Fruit fly (Drosophila melanogaster) whole organism, wandering third instar larva: ENCODE results near the gene fry.

Experiments
- Abd-B ChIP-seq: fragments of >200 bp; optimal IDR thresholded peaks from 2 replicates; lab custom pipeline; 2017; ENCODE audit warnings: missing biosample characterization, missing genetic modification characterization
- CG32264 ChIP-seq: fragments of 200-800 bp; sonication (Bioruptor generic); optimal IDR thresholded peaks from 2 replicates; lab custom pipeline; 2016; ENCODE audit warnings: missing biosample characterization, missing genetic modification characterization
- CG9705 ChIP-seq: fragments of 200-800 bp; sonication (Bioruptor generic); optimal IDR thresholded peaks from 2 replicates; lab custom pipeline; 2018; ENCODE audit warnings: missing biosample characterization, mild to moderate bottlenecking, missing genetic modification characterization
- CrebA ChIP-seq: fragments of 200-800 bp; sonication (Bioruptor generic); optimal IDR thresholded peaks from 2 replicates; lab custom pipeline; 2016; ENCODE audit warnings: missing biosample characterization, mild to moderate bottlenecking, missing genetic modification characterization, borderline replicate concordance
- Dfd ChIP-seq: fragments of >200 bp; optimal IDR thresholded peaks from 2 replicates; lab custom pipeline; 2017; ENCODE audit warnings: missing biosample characterization, missing genetic modification characterization
- Dif ChIP-seq: fragments of 200-275, 200-300 bp; sonication (Bioruptor generic); optimal IDR thresholded peaks from 2 replicates; lab custom pipeline; 2018; ENCODE audit warnings: missing biosample characterization, missing genetic modification characterization; ENCODE audit not compliant: partially characterized antibody
- GATAd ChIP-seq: sonication (Bioruptor generic); optimal IDR thresholded peaks from 2 replicates; lab custom pipeline; 2016; ENCODE audit warnings: missing biosample characterization, missing genetic modification characterization
- HLH106 ChIP-seq: fragments of 200-800 bp; optimal IDR thresholded peaks from 3 replicates; lab custom pipeline; 2019; ENCODE audit warnings: missing biosample characterization, mild to moderate bottlenecking, missing genetic modification characterization, moderate library complexity
- Hr78 ChIP-seq: fragments of >200 bp; optimal IDR thresholded peaks from 2 replicates; lab custom pipeline; 2017; ENCODE audit warnings: missing biosample characterization, missing genetic modification characterization
- Hr83 ChIP-seq: fragments of 200-300 bp; sonication (Bioruptor generic); optimal IDR thresholded peaks from 2 replicates; lab custom pipeline; 2016; ENCODE audit warnings: missing biosample characterization, mild to moderate bottlenecking, missing genetic modification characterization, moderate library complexity; ENCODE audit not compliant: poor library complexity, severe bottlenecking
- Jra ChIP-seq: sonication (Bioruptor generic); optimal IDR thresholded peaks from 2 replicates; lab custom pipeline; 2016; ENCODE audit warnings: missing biosample characterization, missing genetic modification characterization
- Mio ChIP-seq: sonication (Bioruptor generic); optimal IDR thresholded peaks from 2 replicates; lab custom pipeline; 2016; ENCODE audit warnings: missing biosample characterization, missing genetic modification characterization
- Myc ChIP-seq: fragments of >200 bp; optimal IDR thresholded peaks from 2 replicates; lab custom pipeline; 2017
- N ChIP-seq: fragments of >200 bp; optimal IDR thresholded peaks from 2 replicates; lab custom pipeline; 2018; ENCODE audit warnings: missing biosample characterization, missing external identifiers, missing genetic modification characterization
- OdsH ChIP-seq: fragments of 200-800 bp; sonication (Bioruptor generic); optimal IDR thresholded peaks from 2 replicates; lab custom pipeline; 2016; ENCODE audit warnings: missing biosample characterization, mild to moderate bottlenecking, missing genetic modification characterization
- Rel ChIP-seq, 2 experiments: fragments of 200-800 bp; sonication (Bioruptor generic) in 1 of 2; optimal IDR thresholded peaks; 2 replicates in 1 of 2; 3 replicates in 1 of 2; lab custom pipeline; 2016 to 2019; ENCODE audit warnings: mild to moderate bottlenecking in 2 of 2, missing biosample characterization in 2 of 2, missing genetic modification characterization in 2 of 2, moderate library complexity in 1 of 2
- Vsx2 ChIP-seq: fragments of 200-300, 225-300 bp; sonication (Bioruptor generic); optimal IDR thresholded peaks from 2 replicates; lab custom pipeline; 2018; ENCODE audit warnings: missing biosample characterization, missing genetic modification characterization; ENCODE audit not compliant: partially characterized antibody
- brk ChIP-seq: fragments of 200-800 bp; sonication (Bioruptor generic); optimal IDR thresholded peaks from 2 replicates; lab custom pipeline; 2016; ENCODE audit warnings: missing biosample characterization, mild to moderate bottlenecking, missing genetic modification characterization
- dl ChIP-seq, 2 experiments: fragments of 175-275, 200-275 bp in 1 of 2; fragments of 200-275 bp in 1 of 2; sonication (Bioruptor generic); optimal IDR thresholded peaks; lab custom pipeline; 2018; ENCODE audit warnings: mild to moderate bottlenecking in 2 of 2, missing biosample characterization in 2 of 2, missing genetic modification characterization in 2 of 2, moderate library complexity in 2 of 2; ENCODE audit not compliant: partially characterized antibody in 2 of 2, insufficient read depth in 1 of 2
- dmrt93B ChIP-seq: fragments of 200-800 bp; sonication (Bioruptor generic); optimal IDR thresholded peaks from 2 replicates; lab custom pipeline; 2018; ENCODE audit warnings: missing biosample characterization, mild to moderate bottlenecking, missing genetic modification characterization
- dsf ChIP-seq: sonication (Bioruptor generic); optimal IDR thresholded peaks from 2 replicates; lab custom pipeline; 2016; ENCODE audit warnings: missing biosample characterization, missing genetic modification characterization, borderline replicate concordance
- ey ChIP-seq: fragments of 200-800 bp; sonication (Bioruptor generic); optimal IDR thresholded peaks from 2 replicates; lab custom pipeline; 2016; ENCODE audit warnings: missing biosample characterization, missing genetic modification characterization
- foxo ChIP-seq, 2 experiments: fragments of 200-800 bp; sonication (Bioruptor generic); optimal IDR thresholded peaks; 2 replicates in 1 of 2; 3 replicates in 1 of 2; lab custom pipeline; 2016 to 2017; ENCODE audit warnings: missing biosample characterization in 2 of 2, missing genetic modification characterization in 2 of 2
- fru ChIP-seq: fragments of 200-800 bp; sonication (Bioruptor generic); optimal IDR thresholded peaks from 3 replicates; lab custom pipeline; 2016; ENCODE audit warnings: missing biosample characterization, mild to moderate bottlenecking, missing genetic modification characterization
- h ChIP-seq: fragments of 200-800 bp; sonication (Bioruptor generic); optimal IDR thresholded peaks from 3 replicates; lab custom pipeline; 2016; ENCODE audit warnings: missing biosample characterization, mild to moderate bottlenecking, missing genetic modification characterization
- jim ChIP-seq: fragments of 175-275, 200-325 bp; sonication (Bioruptor generic); optimal IDR thresholded peaks from 2 replicates; lab custom pipeline; 2016; ENCODE audit warnings: missing biosample characterization, mild to moderate bottlenecking, missing genetic modification characterization
- lola ChIP-seq: fragments of >200 bp; optimal IDR thresholded peaks from 2 replicates; lab custom pipeline; 2017; ENCODE audit warnings: missing biosample characterization, missing genetic modification characterization
- pan ChIP-seq: fragments of >200 bp; optimal IDR thresholded peaks from 2 replicates; lab custom pipeline; 2017
- psq ChIP-seq: fragments of 200-800 bp; sonication (Bioruptor generic); optimal IDR thresholded peaks from 3 replicates; lab custom pipeline; 2017; ENCODE audit warnings: missing biosample characterization, mild to moderate bottlenecking, missing genetic modification characterization, moderate library complexity
- rgr ChIP-seq: fragments of 200-800 bp; sonication (Bioruptor generic); optimal IDR thresholded peaks from 3 replicates; lab custom pipeline; 2016; ENCODE audit warnings: missing biosample characterization, mild to moderate bottlenecking, missing genetic modification characterization
- sage ChIP-seq: fragments of 200-800 bp; sonication (Bioruptor generic); optimal IDR thresholded peaks from 2 replicates; lab custom pipeline; 2016; ENCODE audit warnings: missing biosample characterization, mild to moderate bottlenecking, missing genetic modification characterization
- sv ChIP-seq: fragments of 200-800 bp; sonication (Bioruptor generic); optimal IDR thresholded peaks from 3 replicates; lab custom pipeline; 2016; ENCODE audit warnings: missing biosample characterization, missing genetic modification characterization
- tai ChIP-seq: sonication (Bioruptor generic); optimal IDR thresholded peaks from 2 replicates; lab custom pipeline; 2016; ENCODE audit warnings: missing biosample characterization, missing genetic modification characterization
- usp ChIP-seq: fragments of >200 bp; optimal IDR thresholded peaks from 2 replicates; lab custom pipeline; 2017; ENCODE audit warnings: missing biosample characterization, missing genetic modification characterization
- woc ChIP-seq: sonication (Bioruptor generic); optimal IDR thresholded peaks from 2 replicates; lab custom pipeline; 2016; ENCODE audit warnings: missing biosample characterization, mild to moderate bottlenecking, missing genetic modification characterization

Gene fry

dm6 chr3L:9678994-9679393 lies at the start of gene fry, which contains the start of gene CG16717:
fry (minus strand) TSS chr3L:9679103.
CG16717 (plus strand) TSS chr3L:9679201.
- TF ChIP-seq CG9705: no peak
- peak; percentile 38 for TF ChIP-seq sage (GFP tag; lab: Kevin White, UChicago)

- TF ChIP-seq Dif (GFP tag; lab: Kevin White, UChicago) (no peak), CG9705 (no peak), OdsH (GFP tag; lab: Kevin White, UChicago) (no peak), tai (GFP tag; lab: Kevin White, UChicago) (no peak), Rel (GFP tag; optimal IDR thresholded peaks at IDR 0.05; lab: Kevin White, UChicago) (no peak), Rel (tag; optimal IDR thresholded peaks at IDR 0.05; lab: Kevin White, UChicago) (peak; percentile 62), ey (GFP tag; lab: Kevin White, UChicago) (no peak), HLH106 (tag; lab: Kevin White, UChicago) (peak; percentile 4), dl (GFP tag; optimal IDR thresholded peaks at IDR 0.05; lab: Kevin White, UChicago; ENCODE audit: insufficient read depth in 1 of 2, partially characterized antibody in 2 of 2) (no peak), Myc (no peak), usp (GFP tag; lab: Kevin White, UChicago) (no peak)
Observed at dm6 chr3L:9726707-9727106, 47.8 kb upstream of the fry start, which contains the start of gene Naa60. Naa60 (plus strand) TSS chr3L:9726895.

DNA sequence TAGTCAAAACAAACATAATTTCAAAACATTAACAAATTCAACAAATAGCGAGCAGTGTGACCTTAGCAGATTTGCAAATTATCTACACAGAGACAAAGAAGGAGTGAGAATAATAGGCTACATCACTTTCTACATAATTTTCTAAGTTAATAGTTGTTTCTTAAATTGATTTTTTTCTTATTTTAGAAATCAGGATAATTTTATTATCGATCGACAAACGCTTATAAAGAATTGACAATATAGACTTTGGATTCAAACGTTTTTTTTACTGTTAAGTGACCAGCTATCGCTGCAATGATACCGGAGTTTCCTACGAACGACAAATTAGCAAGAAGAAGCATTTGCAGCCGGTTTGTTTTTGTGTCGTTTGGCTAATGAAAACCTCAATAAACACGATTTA lies 44.2 kb upstream of the fry start, which contains the start of the genes nbs and defl:
nbs (minus strand) TSS at position 87 of the 400 bp plus-strand sequence.
defl (plus strand) TSS at position 316 of the 400 bp plus-strand sequence.
- TF ChIP-seq rgr (GFP tag; lab: Kevin White, UChicago) (peak; percentile 80), Rel (GFP tag; optimal IDR thresholded peaks at IDR 0.05; lab: Kevin White, UChicago) (no peak), Rel (tag; optimal IDR thresholded peaks at IDR 0.05; lab: Kevin White, UChicago) (peak; percentile 49), N (GFP tag; lab: Kevin White, UChicago) (no peak), HLH106 (tag; lab: Kevin White, UChicago) (peak; percentile 85), OdsH (GFP tag; lab: Kevin White, UChicago) (peak; percentile 62), CrebA (no peak), psq (GFP tag; lab: Kevin White, UChicago) (peak; percentile 62), tai (GFP tag; lab: Kevin White, UChicago) (no peak), Myc (peak; percentile 27), dsf (peak; percentile 46), lola (GFP tag; lab: Kevin White, UChicago) (no peak), CG9705 (peak; percentile 67), sv (GFP tag; lab: Kevin White, UChicago) (peak; percentile 56), ey (GFP tag; lab: Kevin White, UChicago) (peak; percentile 72), jim (GFP tag; lab: Kevin White, UChicago) (no peak)
- TF ChIP-seq, all 38 proteins: peak for 10

DNA sequence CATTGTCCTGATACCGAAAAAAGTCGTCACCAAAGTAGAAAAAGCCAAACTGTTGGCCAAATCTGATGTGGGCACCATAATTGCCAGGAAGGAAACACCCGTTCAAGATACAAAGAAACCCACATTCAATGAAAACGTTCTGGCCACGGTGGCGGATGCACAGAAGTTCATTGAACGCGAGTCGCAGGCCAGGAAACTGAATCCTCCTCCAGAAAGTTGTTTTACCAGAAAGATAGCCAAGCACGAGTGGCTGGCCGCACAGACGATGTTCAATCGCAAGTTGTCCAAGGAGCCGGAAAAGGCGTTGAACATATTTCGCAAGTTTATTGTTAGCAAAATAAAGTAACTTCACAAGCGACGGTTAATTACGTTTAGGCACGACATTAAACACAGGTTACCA lies 41.2 kb upstream of the fry start:
- TF ChIP-seq CG9705 (no peak), HLH106 (tag; lab: Kevin White, UChicago) (no peak), N (GFP tag; lab: Kevin White, UChicago) (no peak), psq (GFP tag; lab: Kevin White, UChicago) (no peak), sage (GFP tag; lab: Kevin White, UChicago) (no peak), jim (GFP tag; lab: Kevin White, UChicago) (no peak), Hr83 (GFP tag; lab: Kevin White, UChicago) (no peak), GATAd (GFP tag; lab: Kevin White, UChicago) (no peak), Hr78 (GFP tag; lab: Kevin White, UChicago) (no peak), Dfd (GFP tag; lab: Kevin White, UChicago) (no peak), Rel (GFP tag; optimal IDR thresholded peaks at IDR 0.05; lab: Kevin White, UChicago) (no peak), Rel (tag; optimal IDR thresholded peaks at IDR 0.05; lab: Kevin White, UChicago) (no peak), fru (GFP tag; lab: Kevin White, UChicago) (no peak), dl (GFP tag; optimal IDR thresholded peaks at IDR 0.05; lab: Kevin White, UChicago; ENCODE audit: insufficient read depth in 1 of 2, partially characterized antibody in 2 of 2) (no peak), foxo (GFP tag; optimal IDR thresholded peaks at IDR 0.05; lab: Kevin White, UChicago) (no peak), CrebA (no peak), lola (GFP tag; lab: Kevin White, UChicago) (no peak), pan (lab: Kevin White, UChicago) (no peak), Dif (GFP tag; lab: Kevin White, UChicago) (no peak), Mio (no peak), dsf (no peak)
- TF ChIP-seq, all 38 proteins: peak for 0

dm6 chr3L:9718929-9719328 lies 40.0 kb upstream of the fry start, which contains the start of the genes CG18178 and CG14174:
CG18178 (minus strand) TSS chr3L:9719144.
CG14174 (plus strand) TSS chr3L:9719328.
- TF ChIP-seq Dif (GFP tag; lab: Kevin White, UChicago) (no peak), brk (GFP tag; lab: Kevin White, UChicago) (no peak), dl (GFP tag; optimal IDR thresholded peaks at IDR 0.05; lab: Kevin White, UChicago; ENCODE audit: insufficient read depth in 1 of 2, partially characterized antibody in 2 of 2) (no peak), Jra (GFP tag; lab: Kevin White, UChicago) (no peak), woc (GFP tag; lab: Kevin White, UChicago) (no peak), h (GFP tag; lab: Kevin White, UChicago) (peak; percentile 39), Hr83 (GFP tag; lab: Kevin White, UChicago) (no peak), CrebA (no peak), Hr78 (GFP tag; lab: Kevin White, UChicago) (no peak), Abd-B (GFP tag; lab: Kevin White, UChicago) (no peak), rgr (GFP tag; lab: Kevin White, UChicago) (peak; percentile 70), OdsH (GFP tag; lab: Kevin White, UChicago) (peak; percentile 26), lola (GFP tag; lab: Kevin White, UChicago) (no peak), Myc (peak; percentile 90), N (GFP tag; lab: Kevin White, UChicago) (no peak), usp (GFP tag; lab: Kevin White, UChicago) (no peak), fru (GFP tag; lab: Kevin White, UChicago) (no peak), Vsx2 (no peak), jim (GFP tag; lab: Kevin White, UChicago) (no peak), ey (GFP tag; lab: Kevin White, UChicago) (no peak), dmrt93B (GFP tag; lab: Kevin White, UChicago) (peak; percentile 48), CG9705 (peak; percentile 70), dsf (no peak), CG32264 (no peak)
